Fruit fly (Drosophila melanogaster): ENCODE data around the gene CG6216.

dm6 chr3L:11169299-11170181, 19.0 kb upstream of the CG6216 start, which contains the start of the genes wls and Adck5:
- TF ChIP-seq sv (GFP tag; optimal IDR thresholded peaks at IDR 0.05) (no peak), sage (GFP tag; optimal IDR thresholded peaks at IDR 0.05) (no peak), psq (GFP tag; optimal IDR thresholded peaks at IDR 0.05) (peak; percentile 9), CrebA (GFP tag; optimal IDR thresholded peaks at IDR 0.05; ENCODE audit: borderline replicate concordance) (no peak), foxo (GFP tag; optimal IDR thresholded peaks at IDR 0.05) (peak in 1 of 2 experiments; percentile 30)

Data from whole organism, wandering third instar larva.